Worm (Caenorhabditis elegans) whole organism, L3 larva: Measurements from ENCODE around the gene Y48C3A.12.

Experiments
- R02D3.7 ChIP-seq: fragments of 150-350 bp; optimal IDR thresholded peaks from 2 replicates; lab custom pipeline; 2014; ENCODE audit warnings: missing biosample characterization, missing genetic modification characterization
- ZK546.5 ChIP-seq: sonication (generic microtip); optimal IDR thresholded peaks from 2 replicates; lab custom pipeline; 2017; ENCODE audit warnings: missing biosample characterization, missing genetic modification characterization
- aly-2 ChIP-seq: fragments of 150-350 bp; optimal IDR thresholded peaks from 2 replicates; lab custom pipeline; 2014; ENCODE audit warnings: missing biosample characterization, missing genetic modification characterization
- ama-1 ChIP-seq: fragments of 150-350 bp; optimal IDR thresholded peaks from 2 replicates; lab custom pipeline; 2018
- ceh-16 ChIP-seq: sonication (generic microtip); optimal IDR thresholded peaks from 2 replicates; lab custom pipeline; 2017; ENCODE audit warnings: missing biosample characterization, missing genetic modification characterization
- ceh-28 ChIP-seq: fragments of 150-350 bp; optimal IDR thresholded peaks from 2 replicates; lab custom pipeline; 2014; ENCODE audit warnings: missing biosample characterization, missing genetic modification reagents, missing genetic modification characterization
- ceh-82 ChIP-seq: fragments of 150-350 bp; optimal IDR thresholded peaks from 2 replicates; lab custom pipeline; 2014; ENCODE audit warnings: missing biosample characterization, missing genetic modification characterization
- ceh-9 ChIP-seq: sonication (generic microtip); optimal IDR thresholded peaks from 2 replicates; lab custom pipeline; 2018; ENCODE audit warnings: missing biosample characterization, missing genetic modification characterization
- daf-12 ChIP-seq: fragments of 150-350 bp; optimal IDR thresholded peaks from 2 replicates; lab custom pipeline; 2014; ENCODE audit warnings: missing biosample characterization, missing genetic modification reagents, missing genetic modification characterization
- egl-27 ChIP-seq: sonication (generic microtip); optimal IDR thresholded peaks from 4 replicates; lab custom pipeline; 2017; ENCODE audit warnings: missing biosample characterization, missing genetic modification reagents, missing genetic modification characterization
- egl-5 ChIP-seq: fragments of 150-350 bp; optimal IDR thresholded peaks from 2 replicates; lab custom pipeline; 2017; ENCODE audit warnings: missing biosample characterization, missing genetic modification reagents, missing genetic modification characterization, inconsistent platforms
- elt-1 ChIP-seq: fragments of 150-350 bp; optimal IDR thresholded peaks from 2 replicates; lab custom pipeline; 2014; ENCODE audit warnings: missing biosample characterization, missing genetic modification characterization
- elt-2 ChIP-seq: sonication (generic microtip); optimal IDR thresholded peaks from 2 replicates; lab custom pipeline; 2016; ENCODE audit warnings: missing genetic modification reagents, mild to moderate bottlenecking, missing genetic modification characterization, missing compliant biosample characterization
- elt-3 ChIP-seq, 3 experiments: fragments of 150-350 bp in 1 of 3; sonication (generic microtip) in 2 of 3; optimal IDR thresholded peaks; 2 replicates in 2 of 3; 4 replicates in 1 of 3; lab custom pipeline; 2014 to 2017; ENCODE audit warnings: missing biosample characterization in 3 of 3, missing genetic modification characterization in 3 of 3
- eor-1 ChIP-seq, 2 experiments: fragments of 150-350 bp; optimal IDR thresholded peaks; 2 replicates each; lab custom pipeline; 2014 to 2018; ENCODE audit warnings: missing biosample characterization in 2 of 2, missing genetic modification characterization in 2 of 2
- fkh-10 ChIP-seq: sonication (generic microtip); optimal IDR thresholded peaks from 2 replicates; lab custom pipeline; 2017; ENCODE audit warnings: missing biosample characterization, missing genetic modification reagents, missing genetic modification characterization
- fkh-2 ChIP-seq: fragments of 150-350 bp; optimal IDR thresholded peaks from 2 replicates; lab custom pipeline; 2014; ENCODE audit warnings: missing biosample characterization, missing genetic modification reagents, missing genetic modification characterization
- fos-1 ChIP-seq: fragments of 150-350 bp; optimal IDR thresholded peaks from 2 replicates; lab custom pipeline; 2014; ENCODE audit warnings: missing biosample characterization, missing genetic modification characterization
- hmg-11 ChIP-seq: sonication (generic microtip); optimal IDR thresholded peaks from 2 replicates; lab custom pipeline; 2016; ENCODE audit warnings: missing genetic modification characterization, missing compliant biosample characterization
- jun-1 ChIP-seq: fragments of 150-350 bp; optimal IDR thresholded peaks from 2 replicates; lab custom pipeline; 2014; ENCODE audit warnings: missing biosample characterization, missing genetic modification reagents, missing genetic modification characterization
- lin-15B ChIP-seq: fragments of 150-350 bp; optimal IDR thresholded peaks from 2 replicates; lab custom pipeline; 2014; ENCODE audit warnings: missing biosample characterization, missing genetic modification characterization
- lin-39 ChIP-seq: fragments of 150-350 bp; optimal IDR thresholded peaks from 2 replicates; lab custom pipeline; 2018; ENCODE audit warnings: missing biosample characterization, missing genetic modification reagents, missing genetic modification characterization
- lsy-12 ChIP-seq: sonication (generic microtip); optimal IDR thresholded peaks from 2 replicates; lab custom pipeline; 2016; ENCODE audit warnings: mild to moderate bottlenecking, missing genetic modification characterization, missing compliant biosample characterization
- mdl-1 ChIP-seq: fragments of 150-350 bp; optimal IDR thresholded peaks from 2 replicates; lab custom pipeline; 2014; ENCODE audit warnings: missing biosample characterization, missing genetic modification characterization
- mml-1 ChIP-seq: fragments of 150-350 bp; sonication (generic microtip); optimal IDR thresholded peaks from 3 replicates; lab custom pipeline; 2014; ENCODE audit warnings: missing biosample characterization, missing genetic modification characterization
- nfya-1 ChIP-seq: sonication (generic microtip); optimal IDR thresholded peaks from 2 replicates; lab custom pipeline; 2017; ENCODE audit warnings: missing genetic modification characterization, mild to moderate bottlenecking, missing compliant biosample characterization, antibody characterized with exemption, moderate library complexity; ENCODE audit not compliant: insufficient read depth
- nhr-11 ChIP-seq: fragments of 150-350 bp; optimal IDR thresholded peaks from 2 replicates; lab custom pipeline; 2014; ENCODE audit warnings: missing biosample characterization, missing genetic modification characterization
- nhr-12 ChIP-seq: fragments of 150-350 bp; optimal IDR thresholded peaks from 2 replicates; lab custom pipeline; 2014; ENCODE audit warnings: missing biosample characterization, missing genetic modification characterization
- nhr-23 ChIP-seq: fragments of 150-350 bp; optimal IDR thresholded peaks from 2 replicates; lab custom pipeline; 2014; ENCODE audit warnings: missing biosample characterization, missing genetic modification reagents, missing genetic modification characterization
- nhr-237 ChIP-seq: fragments of 150-350 bp; optimal IDR thresholded peaks from 2 replicates; lab custom pipeline; 2014; ENCODE audit warnings: missing biosample characterization, missing genetic modification characterization
- nhr-25 ChIP-seq: sonication (generic microtip); optimal IDR thresholded peaks from 2 replicates; lab custom pipeline; 2017; ENCODE audit warnings: missing biosample characterization, missing genetic modification characterization
- nhr-28 ChIP-seq: fragments of 150-350 bp; optimal IDR thresholded peaks from 2 replicates; lab custom pipeline; 2014; ENCODE audit warnings: missing biosample characterization, missing genetic modification characterization
- nhr-43 ChIP-seq: sonication (generic microtip); optimal IDR thresholded peaks from 2 replicates; lab custom pipeline; 2016; ENCODE audit warnings: mild to moderate bottlenecking, missing genetic modification characterization, missing compliant biosample characterization; ENCODE audit not compliant: poor library complexity, severe bottlenecking
- nhr-67 ChIP-seq: fragments of 150-350 bp; optimal IDR thresholded peaks from 2 replicates; lab custom pipeline; 2014; ENCODE audit warnings: missing biosample characterization, missing genetic modification characterization
- nhr-76 ChIP-seq: fragments of 150-350 bp; sonication (generic microtip); optimal IDR thresholded peaks from 5 replicates; lab custom pipeline; 2014; ENCODE audit warnings: missing biosample characterization, missing genetic modification characterization
- nhr-77 ChIP-seq: fragments of 150-350 bp; optimal IDR thresholded peaks from 2 replicates; lab custom pipeline; 2014; ENCODE audit warnings: missing biosample characterization, missing genetic modification characterization
- pha-4 ChIP-seq: fragments of 150-350 bp; optimal IDR thresholded peaks from 2 replicates; lab custom pipeline; 2014; ENCODE audit warnings: missing biosample characterization, missing genetic modification reagents, missing genetic modification characterization
- pqm-1 ChIP-seq: fragments of 150-350 bp; optimal IDR thresholded peaks from 2 replicates; lab custom pipeline; 2017; ENCODE audit warnings: missing biosample characterization, missing genetic modification characterization, inconsistent platforms
- sea-2 ChIP-seq: fragments of 150-350 bp; sonication (generic microtip); optimal IDR thresholded peaks from 4 replicates; lab custom pipeline; 2014; ENCODE audit warnings: missing biosample characterization, missing genetic modification reagents, missing genetic modification characterization
- skn-1 ChIP-seq: fragments of 150-350 bp; optimal IDR thresholded peaks from 2 replicates; lab custom pipeline; 2014; ENCODE audit warnings: missing biosample characterization, missing genetic modification characterization
- snpc-4 ChIP-seq: fragments of 150-350 bp; optimal IDR thresholded peaks from 2 replicates; lab custom pipeline; 2014; ENCODE audit warnings: missing biosample characterization, missing genetic modification characterization
- tbx-2 ChIP-seq: sonication (generic microtip); optimal IDR thresholded peaks from 2 replicates; lab custom pipeline; 2016; ENCODE audit warnings: mild to moderate bottlenecking, missing genetic modification characterization, missing compliant biosample characterization
- unc-39 ChIP-seq: sonication (generic microtip); optimal IDR thresholded peaks from 4 replicates; lab custom pipeline; 2017; ENCODE audit warnings: missing biosample characterization, missing genetic modification characterization
- unc-62 ChIP-seq: fragments of 150-350 bp; sonication (generic microtip); optimal IDR thresholded peaks from 4 replicates; lab custom pipeline; 2014; ENCODE audit warnings: missing biosample characterization, missing genetic modification reagents, missing genetic modification characterization
- zag-1 ChIP-seq: fragments of 150-350 bp; optimal IDR thresholded peaks from 2 replicates; lab custom pipeline; 2014; ENCODE audit warnings: missing biosample characterization, missing genetic modification characterization
- ztf-11 ChIP-seq: fragments of 150-350 bp; optimal IDR thresholded peaks from 2 replicates; lab custom pipeline; 2014; ENCODE audit warnings: missing biosample characterization, missing genetic modification characterization
- ztf-4 ChIP-seq: fragments of 150-350 bp; optimal IDR thresholded peaks from 2 replicates; lab custom pipeline; 2014; ENCODE audit warnings: missing biosample characterization, missing genetic modification characterization

The Y48C3A.12 gene

ce11 chrII:13334966-13335698 lies 41.1 kb upstream of the Y48C3A.12 start:
- TF ChIP-seq elt-3 (tag; optimal IDR thresholded peaks at IDR 0.05; lab: Kevin White, UChicago) = no peak
- no peak for TF ChIP-seq ztf-11 (tag; lab: Kevin White, UChicago)
- TF ChIP-seq jun-1 (tag; lab: Kevin White, UChicago) = peak; percentile 68
- TF ChIP-seq skn-1 (tag; lab: Kevin White, UChicago) = no peak
- TF ChIP-seq elt-2 (tag; lab: Kevin White, UChicago) = peak; percentile 32
- no peak for TF ChIP-seq aly-2 (tag; lab: Kevin White, UChicago)
- TF ChIP-seq egl-5 (tag; lab: Kevin White, UChicago) = no peak
- TF ChIP-seq nhr-12 (tag; lab: Kevin White, UChicago) = no peak
- TF ChIP-seq nhr-23 (tag; lab: Kevin White, UChicago) = peak; percentile 88
- no peak for TF ChIP-seq nhr-76 (tag; lab: Kevin White, UChicago)
- TF ChIP-seq fos-1 (tag; lab: Kevin White, UChicago) = no peak
- TF ChIP-seq ztf-4 (tag; lab: Kevin White, UChicago) = peak; percentile 79
- no peak for TF ChIP-seq mml-1 (tag; lab: Kevin White, UChicago)
- no peak for TF ChIP-seq nhr-67 (tag; lab: Kevin White, UChicago)
- peak; percentile 83 for TF ChIP-seq nfya-1 (tag; lab: Kevin White, UChicago)
- peak; percentile 92 for TF ChIP-seq ceh-28 (tag; lab: Kevin White, UChicago)
- TF ChIP-seq lsy-12 (tag; lab: Kevin White, UChicago) = peak; percentile 68
- TF ChIP-seq sea-2 (GFP tag; lab: Kevin White, UChicago) = peak; percentile 52
- TF ChIP-seq ama-1 (lab: Kevin White, UChicago) = peak; percentile 18
- TF ChIP-seq lin-39 (tag; lab: Kevin White, UChicago) = peak; percentile 62
- TF ChIP-seq tbx-2 = peak; percentile 91
- TF ChIP-seq fkh-10 (GFP tag; lab: Kevin White, UChicago) = peak; percentile 7
- TF ChIP-seq nhr-237 (tag; lab: Kevin White, UChicago) = no peak
- TF ChIP-seq snpc-4 (tag; lab: Kevin White, UChicago) = peak; percentile 87
- no peak for TF ChIP-seq unc-39 (tag; lab: Kevin White, UChicago)
- TF ChIP-seq zag-1 (tag; lab: Kevin White, UChicago) = peak; percentile 58
- peak; percentile 90 for TF ChIP-seq hmg-11 (tag; lab: Kevin White, UChicago)
- peak; percentile 56 for TF ChIP-seq elt-1 (tag; lab: Kevin White, UChicago)
- TF ChIP-seq nhr-77 (tag; lab: Kevin White, UChicago) = no peak
- TF ChIP-seq eor-1 (tag; optimal IDR thresholded peaks at IDR 0.05; lab: Kevin White, UChicago) = no peak
- peak; percentile 85 for TF ChIP-seq nhr-43 (tag; lab: Kevin White, UChicago)
- TF ChIP-seq ceh-16 (tag; lab: Kevin White, UChicago) = no peak
- peak; percentile 68 for TF ChIP-seq pha-4 (tag; lab: Kevin White, UChicago)
- TF ChIP-seq ceh-82 (tag; lab: Kevin White, UChicago) = peak; percentile 79
- TF ChIP-seq daf-12 (tag; lab: Kevin White, UChicago) = no peak
- peak; percentile 2 for TF ChIP-seq egl-27
- TF ChIP-seq R02D3.7 (tag; lab: Kevin White, UChicago) = peak; percentile 49
- peak; percentile 61 for TF ChIP-seq mdl-1 (tag; lab: Kevin White, UChicago)
- TF ChIP-seq ceh-9 = no peak
- peak; percentile 33 for TF ChIP-seq nhr-11 (tag; lab: Kevin White, UChicago)
- peak; percentile 14 for TF ChIP-seq unc-62 (GFP tag; lab: Kevin White, UChicago)
- TF ChIP-seq ZK546.5 (tag; lab: Kevin White, UChicago) = no peak
- no peak for TF ChIP-seq lin-15B
- peak; percentile 88 for TF ChIP-seq nhr-25 (tag; lab: Kevin White, UChicago)
- no peak for TF ChIP-seq nhr-28 (tag; lab: Kevin White, UChicago)
- TF ChIP-seq pqm-1 (tag; lab: Kevin White, UChicago) = peak; percentile 29
- TF ChIP-seq fkh-2 (tag; lab: Kevin White, UChicago) = no peak
